Worm (Caenorhabditis elegans): ENCODE measurements around the gene cpz-2.
A peak's percentile ranks its signal among the peaks of the same experiment; 100 is the strongest.

The cpz-2 gene

DNA sequence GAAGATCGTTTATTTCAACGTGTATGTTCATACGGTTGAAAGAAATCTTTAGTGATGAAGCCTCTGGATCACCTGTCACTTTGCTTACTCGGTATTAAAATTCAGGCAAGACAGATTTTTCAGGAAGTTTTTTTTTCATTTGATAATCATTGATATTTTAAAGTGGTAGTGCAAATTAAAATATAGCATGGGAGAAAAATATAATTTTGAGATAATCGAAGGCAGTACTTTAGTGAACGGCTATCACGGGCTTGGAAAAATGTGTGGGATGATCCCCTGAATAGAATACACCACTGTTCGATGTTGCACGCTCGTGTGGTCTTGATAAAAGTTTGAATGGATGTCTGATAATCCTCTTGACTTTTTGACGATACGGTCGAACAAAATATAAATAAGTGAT, 46.4 kb downstream of the cpz-2 start:
- TF ChIP-seq unc-62 (GFP tag; optimal IDR thresholded peaks at IDR 0.05 in 1 of 2) (peak in 1 of 2 experiments; percentile 96), unc-62 (tag; optimal IDR thresholded peaks at IDR 0.05) (no peak), mxl-3 (GFP tag; optimal IDR thresholded peaks at IDR 0.05) (no peak)

DNA sequence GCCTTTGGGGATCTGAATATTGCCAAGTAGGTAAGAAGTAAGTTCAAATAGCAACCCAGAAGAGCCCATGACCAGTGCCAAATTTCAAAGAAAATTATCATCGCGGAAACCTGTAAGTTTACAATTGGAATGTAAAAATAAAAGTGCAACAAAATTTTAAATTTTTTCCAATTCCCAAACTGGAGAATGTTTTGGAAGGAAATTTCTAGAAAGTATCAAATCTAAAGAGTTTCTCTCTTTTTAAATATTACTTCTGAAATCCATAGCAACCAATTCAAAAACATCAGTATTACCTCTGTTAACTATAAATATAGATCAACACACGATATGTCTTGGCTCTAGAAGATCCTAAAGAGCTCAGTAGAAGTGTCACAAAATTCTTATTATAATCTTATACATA, 47.7 kb downstream of the cpz-2 start, which contains the start of gene srd-19:
Gene srd-19 (minus strand): TSS at position 101 of the 400 bp plus-strand sequence.
- TF ChIP-seq Y5F2A.4 (GFP tag; optimal IDR thresholded peaks at IDR 0.05) (no peak), mxl-3 (GFP tag; optimal IDR thresholded peaks at IDR 0.05) (no peak), daf-12 (tag; optimal IDR thresholded peaks at IDR 0.05) (no peak), aly-2 (tag; optimal IDR thresholded peaks at IDR 0.05) (no peak), F10B5.3 (tag; optimal IDR thresholded peaks at IDR 0.05) (no peak)

DNA sequence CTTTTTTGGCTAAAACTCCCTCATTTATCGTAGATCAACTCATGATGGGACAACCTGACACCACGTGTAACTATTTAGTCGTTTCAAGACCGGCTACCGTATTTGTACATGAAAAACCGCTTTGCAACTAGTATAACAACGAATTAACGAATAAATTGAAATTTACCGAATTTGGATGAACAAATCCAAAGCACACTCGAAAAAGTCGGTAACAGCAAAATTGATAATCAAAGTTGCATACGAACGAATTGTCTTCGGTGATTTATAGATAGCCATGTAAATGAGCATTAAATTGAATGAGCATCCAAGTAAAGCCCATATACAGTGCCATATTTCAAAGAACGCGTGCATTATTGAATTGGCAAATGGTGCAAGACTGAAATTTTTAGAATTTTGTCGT, 51.4 kb downstream of the cpz-2 start, which contains the start of gene srd-17:
Gene srd-17 (minus strand): TSS at position 351 of the 400 bp plus-strand sequence.
- TF ChIP-seq aha-1 (tag) (peak; percentile 97), madf-5 (GFP tag; IDR thresholded peaks at IDR 0.05) (no peak), dmd-6 (GFP tag; IDR thresholded peaks at IDR 0.05) (no peak), unc-39 (tag; optimal IDR thresholded peaks at IDR 0.05) (no peak)

All from whole organism, L4 larva.